Fruit fly (Drosophila melanogaster): Measurements from ENCODE around the gene bai.

Gene bai

DNA sequence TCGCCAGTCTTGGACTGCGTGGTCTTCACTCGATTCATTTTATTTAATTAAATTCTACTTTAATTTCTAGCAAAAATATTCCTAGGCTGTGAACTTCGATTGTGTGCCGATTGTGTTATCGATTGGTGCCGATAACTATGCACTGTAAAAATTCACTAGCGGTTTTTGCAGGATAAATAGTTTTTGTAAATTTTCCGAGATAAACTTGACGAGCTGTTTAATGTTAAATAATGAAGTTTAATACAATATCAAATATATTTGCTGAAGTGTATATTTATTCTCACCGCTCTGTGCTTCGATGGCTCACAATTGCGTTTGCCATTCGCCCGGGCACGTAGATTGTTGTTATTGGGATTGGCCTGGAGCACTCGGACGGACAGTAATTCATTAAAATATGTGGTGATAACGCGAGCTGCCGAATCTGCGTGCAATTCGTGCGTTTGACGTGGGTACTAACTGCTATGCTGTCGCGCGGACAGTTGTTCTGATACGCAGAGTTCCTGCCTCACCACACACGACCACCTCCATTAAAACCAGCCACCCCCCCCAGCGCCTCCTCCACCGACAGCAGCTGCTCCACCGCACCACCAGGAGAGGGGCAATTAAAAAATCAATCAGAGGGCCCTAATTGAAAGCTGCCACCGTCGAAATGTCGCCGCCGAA is 14.1 kb upstream of the bai start, which contains the start of the genes EMC6 and Hr96:
EMC6 (minus strand) TSS at position 123 of the 663 bp plus-strand sequence.
Hr96 (plus strand) TSS at position 341 of the 663 bp plus-strand sequence.
- peak; percentile 77 for TF ChIP-seq crc (GFP tag; optimal IDR thresholded peaks at IDR 0.05)
- TF ChIP-seq CG17359 (tag; optimal IDR thresholded peaks at IDR 0.05) = peak; percentile 93
- TF ChIP-seq CG7987 (GFP tag; optimal IDR thresholded peaks at IDR 0.05) = peak; percentile 86
- TF ChIP-seq Atf6 (GFP tag; IDR thresholded peaks at IDR 0.05) = peak; percentile 93
- peak; percentile 71 for TF ChIP-seq CG31388 (GFP tag; optimal IDR thresholded peaks at IDR 0.05)
- TF ChIP-seq CG12769 (tag; optimal IDR thresholded peaks at IDR 0.05) = peak; percentile 98
- peak; percentile 94 for TF ChIP-seq bab2 (GFP tag; optimal IDR thresholded peaks at IDR 0.05)
- TF ChIP-seq Trl (optimal IDR thresholded peaks at IDR 0.05) = no peak
- peak; percentile 95 for TF ChIP-seq Trl (GFP tag; optimal IDR thresholded peaks at IDR 0.05)
- TF ChIP-seq Oli (tag; optimal IDR thresholded peaks at IDR 0.05) = peak; percentile 87
- peak; percentile 99 for TF ChIP-seq Ets65A (GFP tag)
- TF ChIP-seq CG1233 (GFP tag; optimal IDR thresholded peaks at IDR 0.05) = peak; percentile 87
- peak; percentile 96 for TF ChIP-seq sob (GFP tag; IDR thresholded peaks at IDR 0.05)
- TF ChIP-seq CG11560 (tag; IDR thresholded peaks at IDR 0.05) = peak; percentile 81
- peak; percentile 32 for TF ChIP-seq Neu2 (GFP tag; optimal IDR thresholded peaks at IDR 0.05; ENCODE audit: borderline replicate concordance)
- peak; percentile 81 for TF ChIP-seq CG17612 (GFP tag; IDR thresholded peaks at IDR 0.05)
- peak; percentile 82 for TF ChIP-seq cwo (GFP tag; optimal IDR thresholded peaks at IDR 0.05)
- peak; percentile 83 for TF ChIP-seq pnt (GFP tag; optimal IDR thresholded peaks at IDR 0.05)
- TF ChIP-seq CG1832 (GFP tag; optimal IDR thresholded peaks at IDR 0.05) = no peak
- TF ChIP-seq Aef1 (GFP tag; IDR thresholded peaks at IDR 0.05) = peak; percentile 98
- TF ChIP-seq maf-S (GFP tag; optimal IDR thresholded peaks at IDR 0.05) = peak; percentile 91
- TF ChIP-seq danr (GFP tag; IDR thresholded peaks at IDR 0.05) = peak; percentile 86
- peak; percentile 93 for TF ChIP-seq wdn (GFP tag; IDR thresholded peaks at IDR 0.05)
- TF ChIP-seq fru (optimal IDR thresholded peaks at IDR 0.05) = no peak
- TF ChIP-seq CG12659 (GFP tag; optimal IDR thresholded peaks at IDR 0.05) = peak; percentile 97
- peak; percentile 94 to 95 for TF ChIP-seq dpn (GFP tag; optimal IDR thresholded peaks at IDR 0.05)
- TF ChIP-seq ERR (GFP tag; optimal IDR thresholded peaks at IDR 0.05) = peak; percentile 82
- TF ChIP-seq CG7963 (GFP tag; IDR thresholded peaks at IDR 0.05; ENCODE audit: partially characterized antibody) = peak; percentile 82
- TF ChIP-seq Doc2 (GFP tag; IDR thresholded peaks at IDR 0.05) = peak; percentile 61; the same call in 1 of the 2 replicates
- TF ChIP-seq Taf1 (GFP tag; IDR thresholded peaks at IDR 0.05) = peak; percentile 89
- TF ChIP-seq toy (GFP tag; IDR thresholded peaks at IDR 0.05) = peak; percentile 78
- TF ChIP-seq nau (GFP tag; optimal IDR thresholded peaks at IDR 0.05) = no peak
- TF ChIP-seq klu (GFP tag; IDR thresholded peaks at IDR 0.05) = peak; percentile 88
- peak; percentile 84 for TF ChIP-seq Nf-YC (tag; optimal IDR thresholded peaks at IDR 0.05)
- peak; percentile 79 for TF ChIP-seq CG33557 (GFP tag; optimal IDR thresholded peaks at IDR 0.05)
- peak; percentile 93 for TF ChIP-seq CG14441 (GFP tag; IDR thresholded peaks at IDR 0.05)
- TF ChIP-seq sens (GFP tag) = peak; percentile 99
- peak; percentile 90 for TF ChIP-seq CG11085 (GFP tag; IDR thresholded peaks at IDR 0.05)
- TF ChIP-seq Bgb (GFP tag; IDR thresholded peaks at IDR 0.05; ENCODE audit: partially characterized antibody) = peak; percentile 76
- peak; percentile 93 for TF ChIP-seq CG17328 (GFP tag; IDR thresholded peaks at IDR 0.05)
- TF ChIP-seq CG13894 (tag; optimal IDR thresholded peaks at IDR 0.05) = peak; percentile 92
- TF ChIP-seq Opbp (GFP tag; IDR thresholded peaks at IDR 0.05; ENCODE audit: partially characterized antibody) = peak; percentile 65; the same call in 1 of the 3 replicates
- peak; percentile 91 for TF ChIP-seq CG6689 (GFP tag; IDR thresholded peaks at IDR 0.05)
- TF ChIP-seq CG8944 (GFP tag; optimal IDR thresholded peaks at IDR 0.05) = peak; percentile 91
- peak; percentile 30 for TF ChIP-seq bigmax (GFP tag; optimal IDR thresholded peaks at IDR 0.05)
- peak; percentile 87 for TF ChIP-seq CG4328 (GFP tag; optimal IDR thresholded peaks at IDR 0.05)
- peak; percentile 74; the same call in 1 of the 2 replicates for TF ChIP-seq nerfin-2 (GFP tag; IDR thresholded peaks at IDR 0.05; ENCODE audit: partially characterized antibody)
- no peak for TF ChIP-seq gsb-n (tag; optimal IDR thresholded peaks at IDR 0.05)
- TF ChIP-seq pan (optimal IDR thresholded peaks at IDR 0.05) = no peak
- peak in 1 of 2 experiments; percentile 94 for TF ChIP-seq pan (GFP tag; optimal IDR thresholded peaks at IDR 0.05 in 1 of 2, IDR thresholded peaks at IDR 0.05 in 1 of 2)
- TF ChIP-seq Fer1 (GFP tag; optimal IDR thresholded peaks at IDR 0.05) = peak; percentile 94

All from whole organism, embryonic.